Worm (Caenorhabditis elegans): ENCODE data around the gene ZK1055.4.

The ZK1055.4 gene

ce11 chrV:6620809-6621208, 38.9 kb downstream of the ZK1055.4 start:
- TF ChIP-seq F13C5.2 (tag; optimal IDR thresholded peaks at IDR 0.05) (no peak), ama-1 (optimal IDR thresholded peaks at IDR 0.05) (no peak), ceh-36 (tag; optimal IDR thresholded peaks at IDR 0.05) (no peak), aly-1 (tag; optimal IDR thresholded peaks at IDR 0.05) (no peak), tbx-11 (GFP tag; IDR thresholded peaks at IDR 0.05) (no peak), hmg-4 (GFP tag; optimal IDR thresholded peaks at IDR 0.05) (no peak), flt-1 (GFP tag; IDR thresholded peaks at IDR 0.05) (no peak), scrt-1 (GFP tag; IDR thresholded peaks at IDR 0.05) (no peak)

DNA sequence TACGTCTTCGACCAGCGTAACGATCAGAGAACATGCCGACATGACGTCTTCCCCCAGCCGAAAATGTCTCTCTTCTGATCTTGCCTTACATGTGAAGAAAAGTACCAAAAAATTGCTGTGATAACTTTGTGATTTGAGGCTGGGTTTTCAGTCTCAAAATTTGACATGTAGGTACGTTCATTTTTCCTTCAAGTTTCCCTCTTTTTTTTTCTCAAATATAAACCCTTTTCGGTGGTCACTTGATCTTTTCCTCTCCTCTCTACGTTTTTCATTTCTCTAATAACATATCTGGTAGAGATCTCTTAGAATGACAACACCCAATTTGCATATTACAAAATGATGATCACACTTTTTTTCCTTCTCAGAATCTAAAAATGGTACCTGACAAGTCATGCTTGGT, 40.0 kb downstream of the ZK1055.4 start, which contains the start of gene nhr-37:
TSS of gene nhr-37 (plus strand) at position 301 of the 400 bp plus-strand sequence.
- no peak for TF ChIP-seq scrt-1 (GFP tag; IDR thresholded peaks at IDR 0.05)
- no peak for TF ChIP-seq aly-1 (tag; optimal IDR thresholded peaks at IDR 0.05)
- TF ChIP-seq tbx-37 (GFP tag; conservative IDR thresholded peaks at IDR 0.05), result no peak

- TF ChIP-seq hmbx-1 (tag; optimal IDR thresholded peaks at IDR 0.05) (no peak), tra-4 (tag; optimal IDR thresholded peaks at IDR 0.05) (no peak), ama-1 (optimal IDR thresholded peaks at IDR 0.05) (no peak), pes-1 (GFP tag; IDR thresholded peaks at IDR 0.05) (no peak), flt-1 (GFP tag; IDR thresholded peaks at IDR 0.05) (no peak), aly-1 (tag; optimal IDR thresholded peaks at IDR 0.05) (no peak), F13C5.2 (tag; optimal IDR thresholded peaks at IDR 0.05) (no peak), B0310.2 (tag; optimal IDR thresholded peaks at IDR 0.05) (no peak), tbx-37 (GFP tag; conservative IDR thresholded peaks at IDR 0.05) (no peak), ceh-13 (GFP tag; optimal IDR thresholded peaks at IDR 0.05) (no peak), ets-7 (tag; optimal IDR thresholded peaks at IDR 0.05) (no peak), scrt-1 (GFP tag; IDR thresholded peaks at IDR 0.05) (no peak), tbx-11 (GFP tag; IDR thresholded peaks at IDR 0.05) (no peak), hnd-1 (tag; optimal IDR thresholded peaks at IDR 0.05) (no peak), sea-1 (GFP tag; conservative IDR thresholded peaks at IDR 0.05) (no peak), ceh-36 (tag; optimal IDR thresholded peaks at IDR 0.05) (no peak)
These were observed 44.4 kb downstream of the ZK1055.4 start, which contains the start of gene ppt-1 for ce11 chrV:6626244-6626643. ppt-1 (minus strand) TSS chrV:6626344.

DNA sequence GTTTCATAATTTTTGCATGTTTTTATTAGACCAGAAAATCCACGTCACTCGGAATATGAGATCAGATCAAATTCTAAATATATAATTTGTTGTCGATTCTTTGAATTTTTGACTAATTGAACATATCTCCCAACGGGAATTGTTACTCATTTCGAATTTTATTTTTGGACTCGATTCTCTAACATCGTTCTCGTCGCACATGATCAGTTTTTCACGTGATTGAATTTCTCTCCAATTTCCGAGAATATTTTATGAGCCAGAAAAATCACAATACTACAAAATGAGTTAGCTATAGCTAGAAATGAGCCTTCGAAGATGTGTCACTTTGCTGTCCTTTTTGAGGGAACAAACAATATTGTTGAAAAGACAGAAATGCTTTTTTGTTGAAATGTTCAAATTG, 48.9 kb downstream of the ZK1055.4 start:
- no peak for TF ChIP-seq hmg-4 (GFP tag; optimal IDR thresholded peaks at IDR 0.05)
- no peak for TF ChIP-seq hnd-1 (tag; optimal IDR thresholded peaks at IDR 0.05)
- no peak for TF ChIP-seq flt-1 (GFP tag; IDR thresholded peaks at IDR 0.05)
- no peak for TF ChIP-seq ceh-36 (tag; optimal IDR thresholded peaks at IDR 0.05)
- TF ChIP-seq tbx-37 (GFP tag; conservative IDR thresholded peaks at IDR 0.05), result no peak
- no peak for TF ChIP-seq ceh-13 (GFP tag; optimal IDR thresholded peaks at IDR 0.05)
- TF ChIP-seq tbx-11 (GFP tag; IDR thresholded peaks at IDR 0.05), result no peak
- TF ChIP-seq tra-4 (tag; optimal IDR thresholded peaks at IDR 0.05), result no peak
- no peak for TF ChIP-seq scrt-1 (GFP tag; IDR thresholded peaks at IDR 0.05)
- TF ChIP-seq hmbx-1 (tag; optimal IDR thresholded peaks at IDR 0.05), result no peak
- TF ChIP-seq B0310.2 (tag; optimal IDR thresholded peaks at IDR 0.05), result no peak

DNA sequence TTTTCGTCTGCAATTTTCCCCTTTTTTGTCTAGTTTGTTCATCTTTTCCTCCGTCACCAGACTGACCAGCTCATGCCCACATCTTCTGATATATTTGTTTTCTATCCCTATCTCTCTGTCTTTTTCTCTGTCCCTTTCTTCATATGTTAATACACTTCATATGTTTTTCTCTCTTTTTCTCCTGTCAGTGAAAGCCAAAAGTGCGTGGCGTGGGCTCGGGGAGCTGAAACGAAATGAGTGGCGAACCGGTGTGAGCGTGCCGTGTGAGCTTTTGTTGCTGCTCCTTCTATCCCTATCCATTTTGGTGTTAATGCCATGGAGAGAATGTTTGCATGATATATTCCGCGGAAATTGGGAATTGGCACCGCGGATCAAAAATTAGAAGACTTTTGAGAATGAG, 50.0 kb downstream of the ZK1055.4 start:
- no peak for TF ChIP-seq hmg-4 (GFP tag; optimal IDR thresholded peaks at IDR 0.05)
- no peak for TF ChIP-seq F13C5.2 (tag; optimal IDR thresholded peaks at IDR 0.05)
- TF ChIP-seq pes-1 (GFP tag; IDR thresholded peaks at IDR 0.05), result no peak
- TF ChIP-seq tbx-11 (GFP tag; IDR thresholded peaks at IDR 0.05), result no peak
- TF ChIP-seq sea-1 (GFP tag; conservative IDR thresholded peaks at IDR 0.05), result no peak
- no peak for TF ChIP-seq ets-7 (tag; optimal IDR thresholded peaks at IDR 0.05)
- no peak for TF ChIP-seq tbx-37 (GFP tag; conservative IDR thresholded peaks at IDR 0.05)
- TF ChIP-seq ama-1 (optimal IDR thresholded peaks at IDR 0.05), result no peak
- no peak for TF ChIP-seq ceh-13 (GFP tag; optimal IDR thresholded peaks at IDR 0.05)
- no peak for TF ChIP-seq tra-4 (tag; optimal IDR thresholded peaks at IDR 0.05)
- no peak for TF ChIP-seq hmbx-1 (tag; optimal IDR thresholded peaks at IDR 0.05)
- TF ChIP-seq scrt-1 (GFP tag; IDR thresholded peaks at IDR 0.05), result no peak
- no peak for TF ChIP-seq ceh-36 (tag; optimal IDR thresholded peaks at IDR 0.05)

DNA sequence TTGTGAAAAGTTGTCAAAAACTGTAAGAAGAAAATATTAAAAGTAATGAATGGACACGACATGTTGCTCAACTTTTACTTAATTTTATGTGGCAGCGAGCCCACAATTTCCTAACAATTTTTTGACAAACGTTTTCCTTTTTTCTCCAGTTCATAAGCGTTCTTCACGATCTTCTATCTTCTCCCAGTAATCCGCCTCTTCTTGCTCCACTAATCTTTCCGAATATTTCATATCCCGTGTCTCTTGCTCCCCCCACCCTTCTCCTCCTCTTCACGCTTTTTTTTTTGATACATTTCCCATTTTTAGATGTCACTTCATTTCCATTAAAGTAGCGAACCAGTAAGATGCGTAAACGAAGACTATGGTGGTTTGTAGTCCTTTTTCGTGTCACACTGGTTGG, 51.1 kb downstream of the ZK1055.4 start, which contains the start of gene scd-2:
TSS of gene scd-2 (plus strand) at position 301 of the 400 bp plus-strand sequence.
- TF ChIP-seq tbx-11 (GFP tag; IDR thresholded peaks at IDR 0.05), result no peak
- TF ChIP-seq ama-1 (optimal IDR thresholded peaks at IDR 0.05), result no peak
- no peak for TF ChIP-seq hmbx-1 (tag; optimal IDR thresholded peaks at IDR 0.05)
- TF ChIP-seq tbx-37 (GFP tag; conservative IDR thresholded peaks at IDR 0.05), result no peak
- TF ChIP-seq hnd-1 (tag; optimal IDR thresholded peaks at IDR 0.05), result no peak
- no peak for TF ChIP-seq flt-1 (GFP tag; IDR thresholded peaks at IDR 0.05)
- TF ChIP-seq ets-7 (tag; optimal IDR thresholded peaks at IDR 0.05), result no peak
